Fruit fly (Drosophila melanogaster): ENCODE results near the gene CG13032.

CG13032 gene

DNA sequence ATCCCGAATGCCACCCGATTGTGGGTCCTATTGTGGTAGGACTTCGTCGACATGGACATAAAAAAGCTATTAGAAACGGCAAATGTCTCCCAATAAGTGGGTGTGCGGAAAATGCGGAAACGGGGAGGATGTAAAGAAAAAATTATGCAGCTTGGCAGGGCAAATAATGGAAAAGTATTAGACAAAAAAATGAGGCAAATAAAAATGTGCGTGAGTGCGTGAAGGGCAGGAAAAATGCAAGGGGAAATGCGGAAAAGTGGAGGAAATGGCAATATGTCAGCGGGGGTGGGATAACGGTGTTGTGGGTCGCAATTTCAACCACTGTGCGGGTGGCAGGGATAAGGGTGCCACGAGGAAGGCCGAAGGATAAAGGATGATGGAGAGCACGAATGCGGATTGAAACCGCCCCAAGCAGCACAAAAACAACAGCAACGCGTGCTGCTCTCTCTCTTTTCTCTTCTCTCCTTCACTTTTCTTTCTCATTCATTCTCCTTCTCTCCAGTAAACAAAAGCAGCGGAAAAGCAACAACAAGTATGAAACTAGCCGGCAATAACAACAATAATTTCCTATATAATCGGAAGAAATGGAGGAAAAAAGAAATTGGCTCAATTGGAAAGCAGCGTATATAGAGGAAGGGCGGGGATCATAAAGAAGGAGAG lies 28.3 kb upstream of the CG13032 start:
- no peak for TF ChIP-seq CG9948 (tag; optimal IDR thresholded peaks at IDR 0.05)
- no peak for TF ChIP-seq Snoo (tag; optimal IDR thresholded peaks at IDR 0.05)
- TF ChIP-seq CG8159 (tag; optimal IDR thresholded peaks at IDR 0.05), result no peak
- no peak for TF ChIP-seq CG34367 (tag; optimal IDR thresholded peaks at IDR 0.05)
- TF ChIP-seq Pif1A (GFP tag; optimal IDR thresholded peaks at IDR 0.05), result no peak
- no peak for TF ChIP-seq CG17806 (tag; optimal IDR thresholded peaks at IDR 0.05)

DNA sequence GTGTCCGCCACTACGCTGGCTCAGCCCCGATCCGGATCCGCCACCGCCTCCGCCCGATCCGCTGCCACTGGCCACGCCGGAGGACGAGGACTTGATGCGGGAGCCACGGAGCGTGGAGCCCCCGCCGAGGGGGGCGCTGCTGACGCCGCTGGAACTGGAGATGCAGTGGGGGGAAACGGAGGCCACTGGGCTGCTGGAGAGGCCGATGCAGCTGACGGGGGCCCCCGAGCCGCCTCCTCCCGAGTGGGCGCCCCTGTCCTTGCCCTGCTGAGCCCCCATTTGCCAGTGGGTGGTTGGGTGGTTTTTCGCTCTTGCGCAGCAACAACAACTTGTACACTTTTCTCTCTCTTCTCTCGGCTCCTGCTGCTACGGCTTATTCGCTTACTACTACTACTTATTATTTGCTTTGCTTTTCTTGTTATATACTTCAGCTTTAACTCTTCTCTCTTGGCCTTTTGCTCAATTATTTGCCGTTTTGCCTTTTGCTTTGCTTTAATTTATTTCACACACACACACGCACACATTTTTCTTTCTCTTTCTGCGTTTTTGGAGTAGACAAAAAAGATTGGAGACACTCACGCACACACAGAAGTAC lies 26.8 kb upstream of the CG13032 start:
- TF ChIP-seq D1 (tag; optimal IDR thresholded peaks at IDR 0.05) (no peak), CG8159 (tag; optimal IDR thresholded peaks at IDR 0.05) (no peak), fd96Ca (GFP tag; IDR thresholded peaks at IDR 0.05) (peak; percentile 62; the same call in 1 of the 3 replicates), Pif1A (GFP tag; optimal IDR thresholded peaks at IDR 0.05) (no peak), CG15710 (tag; optimal IDR thresholded peaks at IDR 0.05) (no peak), Pif1B (GFP tag; optimal IDR thresholded peaks at IDR 0.05) (no peak), CG14655 (GFP tag; optimal IDR thresholded peaks at IDR 0.05) (no peak), rn (GFP tag; IDR thresholded peaks at IDR 0.05) (0 out of 2 replicates have a peak, but pooled peaks have one; percentile 3), CG4496 (GFP tag; IDR thresholded peaks at IDR 0.05) (peak; percentile 31; the same call in 1 of the 3 replicates), CG32121 (GFP tag; IDR thresholded peaks at IDR 0.05) (peak; percentile 37; the same call in 1 of the 2 replicates), EcR (GFP tag; optimal IDR thresholded peaks at IDR 0.05) (no peak), gl (tag; optimal IDR thresholded peaks at IDR 0.05) (no peak), CG13204 (GFP tag; optimal IDR thresholded peaks at IDR 0.05) (peak; percentile 28), Ets98B (GFP tag; IDR thresholded peaks at IDR 0.05) (no peak)

DNA sequence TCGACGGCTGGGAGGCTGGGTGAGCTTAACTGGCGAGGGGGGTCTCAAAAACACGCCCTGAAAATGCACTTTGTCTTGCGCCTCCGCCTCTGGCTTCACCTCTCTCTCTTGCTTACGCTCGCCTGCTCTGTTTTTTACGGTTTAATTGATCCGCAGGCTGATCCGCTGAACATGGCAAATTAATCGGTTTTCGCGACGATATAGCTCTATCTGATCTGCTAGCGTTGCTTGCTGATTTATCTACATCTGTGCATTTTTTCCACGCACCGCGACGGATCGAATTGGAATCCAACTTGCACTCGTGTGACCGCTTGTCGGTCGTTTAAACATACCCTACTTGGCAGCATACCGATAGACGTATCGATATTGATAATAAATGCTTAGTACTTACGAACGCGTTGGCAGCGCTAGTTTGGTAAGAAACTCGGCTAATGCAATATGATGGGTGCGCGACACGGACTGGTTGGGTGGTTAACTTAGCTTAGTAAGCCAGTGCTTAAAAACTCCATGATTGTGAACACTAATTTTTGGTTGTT lies 26.1 kb upstream of the CG13032 start, which contains the start of gene Abl:
TSS of gene Abl (minus strand) at position 305 of the 536 bp plus-strand sequence.
- TF ChIP-seq D1 (tag; optimal IDR thresholded peaks at IDR 0.05), result peak; percentile 20
- peak; percentile 65 for TF ChIP-seq Ets98B (GFP tag; IDR thresholded peaks at IDR 0.05)
- peak; percentile 72 for TF ChIP-seq CG12605 (GFP tag; IDR thresholded peaks at IDR 0.05)
- no peak for TF ChIP-seq Pif1B (GFP tag; optimal IDR thresholded peaks at IDR 0.05)
- 0 out of 3 replicates have a peak, but pooled peaks have one; percentile 30 for TF ChIP-seq CG4496 (GFP tag; IDR thresholded peaks at IDR 0.05)
- TF ChIP-seq CG17806 (tag; optimal IDR thresholded peaks at IDR 0.05), result no peak
- TF ChIP-seq EcR (GFP tag; optimal IDR thresholded peaks at IDR 0.05), result peak; percentile 33
- TF ChIP-seq CG9948 (tag; optimal IDR thresholded peaks at IDR 0.05), result no peak
- peak; percentile 29; the same call in 1 of the 2 replicates for TF ChIP-seq CG32121 (GFP tag; IDR thresholded peaks at IDR 0.05)
- no peak for TF ChIP-seq CG8301 (tag; optimal IDR thresholded peaks at IDR 0.05)
- no peak for TF ChIP-seq Pif1A (GFP tag; optimal IDR thresholded peaks at IDR 0.05)
- TF ChIP-seq Snoo (tag; optimal IDR thresholded peaks at IDR 0.05), result peak; percentile 28
- peak; percentile 47 for TF ChIP-seq CG13204 (GFP tag; optimal IDR thresholded peaks at IDR 0.05)
- peak; percentile 38 for TF ChIP-seq gl (tag; optimal IDR thresholded peaks at IDR 0.05)
- TF ChIP-seq CG14655 (GFP tag; optimal IDR thresholded peaks at IDR 0.05), result peak; percentile 29
- TF ChIP-seq CG10348 (GFP tag; IDR thresholded peaks at IDR 0.05), result no peak
- peak; percentile 42 for TF ChIP-seq CG8159 (tag; optimal IDR thresholded peaks at IDR 0.05)

DNA sequence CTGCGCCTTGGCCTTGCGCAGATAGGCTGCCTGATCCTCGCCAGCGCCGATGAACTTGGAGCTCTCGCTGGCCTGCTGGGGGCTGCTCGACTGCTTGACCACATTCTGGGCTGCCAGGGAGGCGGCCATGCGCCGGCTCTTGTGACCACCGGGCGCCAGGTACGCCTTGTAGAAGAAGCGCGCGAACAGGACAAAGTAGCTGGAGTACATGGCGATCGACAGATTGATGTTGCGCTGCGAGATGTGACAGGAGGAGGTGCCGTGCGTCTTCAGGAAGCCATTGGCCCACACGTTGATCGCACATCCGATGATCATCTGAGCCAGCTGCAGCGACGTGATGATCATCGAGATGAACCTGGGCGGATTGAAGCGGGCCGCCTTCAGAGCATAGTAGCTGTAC lies 23.7 kb upstream of the CG13032 start:
- TF ChIP-seq CG13204 (GFP tag; optimal IDR thresholded peaks at IDR 0.05), result no peak

DNA sequence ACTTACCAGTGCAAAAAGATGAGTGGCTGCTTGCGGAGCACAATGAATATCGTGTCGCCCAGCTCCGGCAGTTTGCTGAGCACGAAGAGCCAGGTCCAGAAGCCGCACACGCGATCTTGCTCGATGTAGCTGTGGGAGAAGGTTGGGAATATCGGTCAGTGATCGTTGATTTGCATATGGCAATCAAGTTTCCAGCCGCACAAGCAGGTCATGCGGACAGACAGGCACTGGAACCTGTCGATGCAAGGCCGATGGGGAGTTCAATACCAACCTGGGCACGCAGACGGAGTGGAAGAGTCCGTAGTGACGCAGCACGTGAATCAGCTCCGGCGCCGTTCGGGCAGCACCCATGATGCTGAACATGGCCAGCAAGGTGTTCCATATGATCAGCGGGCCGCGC lies 22.6 kb upstream of the CG13032 start:
- TF ChIP-seq EcR (GFP tag; optimal IDR thresholded peaks at IDR 0.05), result peak; percentile 80
- TF ChIP-seq CG10348 (GFP tag; IDR thresholded peaks at IDR 0.05), result no peak

DNA sequence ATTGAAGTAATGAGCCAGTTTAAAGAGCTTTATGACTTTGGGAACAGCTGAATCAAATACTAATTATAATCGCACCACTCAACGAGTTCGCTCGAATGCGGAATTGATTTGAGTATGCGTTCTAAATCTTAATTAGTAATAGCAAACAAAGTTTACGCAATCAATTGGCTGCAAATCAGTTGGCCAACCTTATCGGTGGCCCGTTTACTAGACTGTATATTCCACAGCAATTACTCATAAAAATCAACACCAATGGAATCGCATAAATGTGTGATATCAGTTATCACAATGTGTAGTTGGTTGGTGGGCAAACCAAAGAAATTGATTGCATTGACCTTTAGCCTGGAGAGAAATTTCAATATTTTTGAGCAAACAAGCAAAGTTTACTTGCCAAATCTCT lies 21.2 kb upstream of the CG13032 start:
- TF ChIP-seq Ets98B (GFP tag; IDR thresholded peaks at IDR 0.05) (no peak), Pif1B (GFP tag; optimal IDR thresholded peaks at IDR 0.05) (no peak), CG8301 (tag; optimal IDR thresholded peaks at IDR 0.05) (no peak), CG10348 (GFP tag; IDR thresholded peaks at IDR 0.05) (no peak), CG8159 (tag; optimal IDR thresholded peaks at IDR 0.05) (no peak), CG14655 (GFP tag; optimal IDR thresholded peaks at IDR 0.05) (no peak), CG4496 (GFP tag; IDR thresholded peaks at IDR 0.05) (no peak), CG12605 (GFP tag; IDR thresholded peaks at IDR 0.05) (no peak), rn (GFP tag; IDR thresholded peaks at IDR 0.05) (no peak), CG17806 (tag; optimal IDR thresholded peaks at IDR 0.05) (no peak), EcR (GFP tag; optimal IDR thresholded peaks at IDR 0.05) (no peak), gl (tag; optimal IDR thresholded peaks at IDR 0.05) (no peak), CG34367 (tag; optimal IDR thresholded peaks at IDR 0.05) (no peak), fd96Ca (GFP tag; IDR thresholded peaks at IDR 0.05) (no peak), CG32121 (GFP tag; IDR thresholded peaks at IDR 0.05) (no peak)
